Worm (Caenorhabditis elegans): ENCODE data around the gene Y45F10B.8.

ce11 chrIV:13601973-13602669, 24.0 kb upstream of the Y45F10B.8 start, which contains the start of gene Y45F10B.59:
- TF ChIP-seq flt-1 (GFP tag; IDR thresholded peaks at IDR 0.05) = no peak
- TF ChIP-seq F13C5.2 (tag; optimal IDR thresholded peaks at IDR 0.05) = no peak
- no peak for TF ChIP-seq ama-1 (optimal IDR thresholded peaks at IDR 0.05)
- TF ChIP-seq ceh-13 (GFP tag; optimal IDR thresholded peaks at IDR 0.05) = no peak
- TF ChIP-seq hnd-1 (tag; optimal IDR thresholded peaks at IDR 0.05) = no peak
- TF ChIP-seq sea-1 (GFP tag; conservative IDR thresholded peaks at IDR 0.05) = no peak
- no peak for TF ChIP-seq tra-4 (tag; optimal IDR thresholded peaks at IDR 0.05)
- no peak for TF ChIP-seq pes-1 (GFP tag; IDR thresholded peaks at IDR 0.05)
